Fruit fly (Drosophila melanogaster) whole organism, wandering third instar larva: ENCODE results near the gene CG42245.

Experiments used
- Abd-B ChIP-seq: fragments of >200 bp; optimal IDR thresholded peaks from 2 replicates; lab custom pipeline; 2017; ENCODE audit warnings: missing biosample characterization, missing genetic modification characterization
- CG32264 ChIP-seq: fragments of 200-800 bp; sonication (Bioruptor generic); optimal IDR thresholded peaks from 2 replicates; lab custom pipeline; 2016; ENCODE audit warnings: missing biosample characterization, missing genetic modification characterization
- CG9705 ChIP-seq: fragments of 200-800 bp; sonication (Bioruptor generic); optimal IDR thresholded peaks from 2 replicates; lab custom pipeline; 2018; ENCODE audit warnings: missing biosample characterization, mild to moderate bottlenecking, missing genetic modification characterization
- CrebA ChIP-seq: fragments of 200-800 bp; sonication (Bioruptor generic); optimal IDR thresholded peaks from 2 replicates; lab custom pipeline; 2016; ENCODE audit warnings: missing biosample characterization, mild to moderate bottlenecking, missing genetic modification characterization, borderline replicate concordance
- Dfd ChIP-seq: fragments of >200 bp; optimal IDR thresholded peaks from 2 replicates; lab custom pipeline; 2017; ENCODE audit warnings: missing biosample characterization, missing genetic modification characterization
- Dif ChIP-seq: fragments of 200-275, 200-300 bp; sonication (Bioruptor generic); optimal IDR thresholded peaks from 2 replicates; lab custom pipeline; 2018; ENCODE audit warnings: missing biosample characterization, missing genetic modification characterization; ENCODE audit not compliant: partially characterized antibody
- GATAd ChIP-seq: sonication (Bioruptor generic); optimal IDR thresholded peaks from 2 replicates; lab custom pipeline; 2016; ENCODE audit warnings: missing biosample characterization, missing genetic modification characterization
- HLH106 ChIP-seq: fragments of 200-800 bp; optimal IDR thresholded peaks from 3 replicates; lab custom pipeline; 2019; ENCODE audit warnings: missing biosample characterization, mild to moderate bottlenecking, missing genetic modification characterization, moderate library complexity
- Hnf4 ChIP-seq: fragments of 200-800 bp; sonication (Bioruptor generic); optimal IDR thresholded peaks from 2 replicates; lab custom pipeline; 2016; ENCODE audit warnings: missing biosample characterization, mild to moderate bottlenecking, missing genetic modification characterization
- Hr78 ChIP-seq: fragments of >200 bp; optimal IDR thresholded peaks from 2 replicates; lab custom pipeline; 2017; ENCODE audit warnings: missing biosample characterization, missing genetic modification characterization
- Hr83 ChIP-seq: fragments of 200-300 bp; sonication (Bioruptor generic); optimal IDR thresholded peaks from 2 replicates; lab custom pipeline; 2016; ENCODE audit warnings: missing biosample characterization, mild to moderate bottlenecking, missing genetic modification characterization, moderate library complexity; ENCODE audit not compliant: poor library complexity, severe bottlenecking
- Jra ChIP-seq: sonication (Bioruptor generic); optimal IDR thresholded peaks from 2 replicates; lab custom pipeline; 2016; ENCODE audit warnings: missing biosample characterization, missing genetic modification characterization
- Mio ChIP-seq: sonication (Bioruptor generic); optimal IDR thresholded peaks from 2 replicates; lab custom pipeline; 2016; ENCODE audit warnings: missing biosample characterization, missing genetic modification characterization
- Myc ChIP-seq: fragments of >200 bp; optimal IDR thresholded peaks from 2 replicates; lab custom pipeline; 2017
- N ChIP-seq: fragments of >200 bp; optimal IDR thresholded peaks from 2 replicates; lab custom pipeline; 2018; ENCODE audit warnings: missing biosample characterization, missing external identifiers, missing genetic modification characterization
- OdsH ChIP-seq: fragments of 200-800 bp; sonication (Bioruptor generic); optimal IDR thresholded peaks from 2 replicates; lab custom pipeline; 2016; ENCODE audit warnings: missing biosample characterization, mild to moderate bottlenecking, missing genetic modification characterization
- Rel ChIP-seq, 2 experiments: fragments of 200-800 bp; sonication (Bioruptor generic) in 1 of 2; optimal IDR thresholded peaks; 2 replicates in 1 of 2; 3 replicates in 1 of 2; lab custom pipeline; 2016 to 2019; ENCODE audit warnings: mild to moderate bottlenecking in 2 of 2, missing biosample characterization in 2 of 2, missing genetic modification characterization in 2 of 2, moderate library complexity in 1 of 2
- Sp1 ChIP-seq: fragments of 200-800 bp; sonication (Bioruptor generic); optimal IDR thresholded peaks from 3 replicates; lab custom pipeline; 2019; ENCODE audit warnings: missing biosample characterization, mild to moderate bottlenecking, missing genetic modification characterization, moderate library complexity
- Vsx2 ChIP-seq: fragments of 200-300, 225-300 bp; sonication (Bioruptor generic); optimal IDR thresholded peaks from 2 replicates; lab custom pipeline; 2018; ENCODE audit warnings: missing biosample characterization, missing genetic modification characterization; ENCODE audit not compliant: partially characterized antibody
- br ChIP-seq: fragments of 200-800 bp; sonication (Bioruptor generic); optimal IDR thresholded peaks from 2 replicates; lab custom pipeline; 2016; ENCODE audit warnings: missing biosample characterization, missing genetic modification characterization
- brk ChIP-seq: fragments of 200-800 bp; sonication (Bioruptor generic); optimal IDR thresholded peaks from 2 replicates; lab custom pipeline; 2016; ENCODE audit warnings: missing biosample characterization, mild to moderate bottlenecking, missing genetic modification characterization
- dl ChIP-seq, 2 experiments: fragments of 175-275, 200-275 bp in 1 of 2; fragments of 200-275 bp in 1 of 2; sonication (Bioruptor generic); optimal IDR thresholded peaks; lab custom pipeline; 2018; ENCODE audit warnings: mild to moderate bottlenecking in 2 of 2, missing biosample characterization in 2 of 2, missing genetic modification characterization in 2 of 2, moderate library complexity in 2 of 2; ENCODE audit not compliant: partially characterized antibody in 2 of 2, insufficient read depth in 1 of 2
- dmrt93B ChIP-seq: fragments of 200-800 bp; sonication (Bioruptor generic); optimal IDR thresholded peaks from 2 replicates; lab custom pipeline; 2018; ENCODE audit warnings: missing biosample characterization, mild to moderate bottlenecking, missing genetic modification characterization
- dsf ChIP-seq: sonication (Bioruptor generic); optimal IDR thresholded peaks from 2 replicates; lab custom pipeline; 2016; ENCODE audit warnings: missing biosample characterization, missing genetic modification characterization, borderline replicate concordance
- ey ChIP-seq: fragments of 200-800 bp; sonication (Bioruptor generic); optimal IDR thresholded peaks from 2 replicates; lab custom pipeline; 2016; ENCODE audit warnings: missing biosample characterization, missing genetic modification characterization
- foxo ChIP-seq, 2 experiments: fragments of 200-800 bp; sonication (Bioruptor generic); optimal IDR thresholded peaks; 2 replicates in 1 of 2; 3 replicates in 1 of 2; lab custom pipeline; 2016 to 2017; ENCODE audit warnings: missing biosample characterization in 2 of 2, missing genetic modification characterization in 2 of 2
- fru ChIP-seq: fragments of 200-800 bp; sonication (Bioruptor generic); optimal IDR thresholded peaks from 3 replicates; lab custom pipeline; 2016; ENCODE audit warnings: missing biosample characterization, mild to moderate bottlenecking, missing genetic modification characterization
- h ChIP-seq: fragments of 200-800 bp; sonication (Bioruptor generic); optimal IDR thresholded peaks from 3 replicates; lab custom pipeline; 2016; ENCODE audit warnings: missing biosample characterization, mild to moderate bottlenecking, missing genetic modification characterization
- jim ChIP-seq: fragments of 175-275, 200-325 bp; sonication (Bioruptor generic); optimal IDR thresholded peaks from 2 replicates; lab custom pipeline; 2016; ENCODE audit warnings: missing biosample characterization, mild to moderate bottlenecking, missing genetic modification characterization
- lola ChIP-seq: fragments of >200 bp; optimal IDR thresholded peaks from 2 replicates; lab custom pipeline; 2017; ENCODE audit warnings: missing biosample characterization, missing genetic modification characterization
- pan ChIP-seq: fragments of >200 bp; optimal IDR thresholded peaks from 2 replicates; lab custom pipeline; 2017
- psq ChIP-seq: fragments of 200-800 bp; sonication (Bioruptor generic); optimal IDR thresholded peaks from 3 replicates; lab custom pipeline; 2017; ENCODE audit warnings: missing biosample characterization, mild to moderate bottlenecking, missing genetic modification characterization, moderate library complexity
- rgr ChIP-seq: fragments of 200-800 bp; sonication (Bioruptor generic); optimal IDR thresholded peaks from 3 replicates; lab custom pipeline; 2016; ENCODE audit warnings: missing biosample characterization, mild to moderate bottlenecking, missing genetic modification characterization
- sage ChIP-seq: fragments of 200-800 bp; sonication (Bioruptor generic); optimal IDR thresholded peaks from 2 replicates; lab custom pipeline; 2016; ENCODE audit warnings: missing biosample characterization, mild to moderate bottlenecking, missing genetic modification characterization
- sv ChIP-seq: fragments of 200-800 bp; sonication (Bioruptor generic); optimal IDR thresholded peaks from 3 replicates; lab custom pipeline; 2016; ENCODE audit warnings: missing biosample characterization, missing genetic modification characterization
- tai ChIP-seq: sonication (Bioruptor generic); optimal IDR thresholded peaks from 2 replicates; lab custom pipeline; 2016; ENCODE audit warnings: missing biosample characterization, missing genetic modification characterization
- usp ChIP-seq: fragments of >200 bp; optimal IDR thresholded peaks from 2 replicates; lab custom pipeline; 2017; ENCODE audit warnings: missing biosample characterization, missing genetic modification characterization
- woc ChIP-seq: sonication (Bioruptor generic); optimal IDR thresholded peaks from 2 replicates; lab custom pipeline; 2016; ENCODE audit warnings: missing biosample characterization, mild to moderate bottlenecking, missing genetic modification characterization

Gene CG42245

DNA sequence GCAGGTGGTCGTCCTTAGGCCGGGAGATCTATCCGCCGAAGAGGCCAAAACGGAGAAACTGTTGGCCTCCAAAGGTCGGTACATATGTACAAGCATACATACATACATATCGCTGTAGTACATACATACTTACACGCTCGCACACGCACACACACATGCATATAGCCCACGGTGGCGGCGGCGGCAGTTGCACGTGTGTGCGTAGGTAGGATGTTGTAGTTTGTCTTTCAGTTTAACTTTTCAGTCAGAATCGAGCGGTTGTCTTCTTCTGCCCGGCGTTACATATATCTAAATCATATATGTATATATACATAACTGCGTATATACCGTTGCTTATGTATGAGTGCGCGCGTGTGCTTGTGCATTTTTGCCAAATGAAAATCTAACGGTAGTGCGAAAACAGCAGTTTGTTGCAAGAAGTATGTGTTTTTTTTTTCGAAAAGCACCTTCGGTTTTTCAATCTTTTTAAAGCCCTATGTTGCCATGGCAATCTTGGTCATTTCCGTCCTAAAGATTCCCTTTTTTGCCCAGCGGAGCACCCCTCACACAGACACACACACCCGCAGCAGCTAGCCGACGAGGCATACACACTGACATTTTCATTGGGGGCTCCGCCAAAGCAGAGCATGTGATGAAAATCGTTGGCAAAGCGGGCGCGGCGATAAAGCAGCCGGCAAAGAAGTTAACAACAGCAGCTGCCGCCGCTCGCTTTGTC lies 690 bp downstream of the CG42245 start:
- TF ChIP-seq CG32264 (GFP tag; lab: Kevin White, UChicago) = no peak
- no peak for TF ChIP-seq Mio (GFP tag; lab: Kevin White, UChicago)

DNA sequence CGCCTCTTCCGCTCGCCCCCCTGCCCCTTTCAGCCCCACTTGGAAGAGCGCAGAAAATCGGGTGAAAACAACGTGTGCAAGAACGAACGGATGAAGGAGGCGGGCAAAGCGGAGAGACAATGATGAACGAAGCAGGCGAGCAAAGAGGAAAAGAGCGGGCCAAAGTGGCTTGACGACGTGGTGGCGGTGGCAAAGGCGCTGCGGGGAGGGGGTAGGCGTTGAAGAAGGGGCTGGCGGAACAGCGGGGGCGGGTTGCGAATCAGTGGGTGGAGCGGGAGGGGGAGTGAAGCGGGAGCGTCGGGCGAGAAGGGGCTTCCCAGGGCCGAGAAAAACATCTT lies 1.2 kb downstream of the CG42245 start:
- TF ChIP-seq psq (GFP tag; lab: Kevin White, UChicago) (peak; percentile 100), Rel (GFP tag; optimal IDR thresholded peaks at IDR 0.05; lab: Kevin White, UChicago) (no peak), Rel (tag; optimal IDR thresholded peaks at IDR 0.05; lab: Kevin White, UChicago) (peak; percentile 99), h (GFP tag; lab: Kevin White, UChicago) (peak; percentile 27), Vsx2 (GFP tag; lab: Kevin White, UChicago) (no peak), dsf (GFP tag; lab: Kevin White, UChicago) (no peak), Hr78 (GFP tag; lab: Kevin White, UChicago) (no peak), dl (GFP tag; optimal IDR thresholded peaks at IDR 0.05; lab: Kevin White, UChicago; ENCODE audit: insufficient read depth in 1 of 2, partially characterized antibody in 2 of 2) (peak in 1 of 2 experiments; percentile 19)

DNA sequence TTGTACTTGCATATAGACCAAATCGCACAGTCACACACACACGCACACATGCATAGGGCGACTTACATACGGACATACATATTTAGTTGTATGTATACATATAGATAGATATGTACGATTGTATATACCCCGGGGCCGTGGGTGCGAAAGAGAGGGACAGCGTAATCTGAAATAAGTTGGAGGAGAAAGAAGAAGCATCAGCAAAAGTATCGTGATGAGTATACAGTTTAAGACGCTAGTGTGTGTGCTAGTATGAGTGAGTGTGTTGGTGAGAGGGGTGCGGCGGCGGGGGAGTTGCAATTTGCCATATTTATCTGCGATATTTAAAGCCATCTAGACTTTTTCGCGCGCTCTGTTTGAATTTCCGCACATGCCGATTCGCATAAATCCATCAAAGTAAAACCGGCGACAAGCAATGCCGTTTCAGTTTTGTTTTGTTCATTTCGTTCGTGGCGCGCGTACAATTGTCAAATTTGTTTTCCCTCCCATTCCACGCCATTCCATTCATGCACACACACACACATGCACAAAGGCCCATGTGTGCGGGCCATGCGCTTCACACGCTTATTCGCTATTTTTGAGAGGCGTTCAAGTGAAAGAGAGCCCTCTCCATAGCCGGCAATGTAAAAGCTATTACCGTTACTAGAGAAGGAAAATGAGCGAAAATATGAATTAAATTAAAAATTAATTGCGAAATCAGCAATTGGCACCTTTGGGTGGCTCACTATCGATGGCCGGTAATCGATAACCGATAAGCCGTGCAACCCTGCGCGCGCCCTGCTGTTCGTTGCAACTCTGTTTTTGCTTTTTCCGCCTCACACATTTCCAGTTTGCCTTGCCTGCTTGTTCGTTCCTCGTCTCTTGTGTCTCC lies 3.6 kb downstream of the CG42245 start:
- TF ChIP-seq dl (GFP tag; optimal IDR thresholded peaks at IDR 0.05; lab: Kevin White, UChicago; ENCODE audit: insufficient read depth in 1 of 2, partially characterized antibody in 2 of 2) (no peak), sv (GFP tag; lab: Kevin White, UChicago) (peak; percentile 75), Vsx2 (GFP tag; lab: Kevin White, UChicago) (no peak), Jra (GFP tag; lab: Kevin White, UChicago) (peak; percentile 26), sage (GFP tag; lab: Kevin White, UChicago) (peak; percentile 35), GATAd (GFP tag; lab: Kevin White, UChicago) (no peak), br (GFP tag; lab: Kevin White, UChicago) (peak; percentile 89), CrebA (GFP tag; lab: Kevin White, UChicago) (no peak), Hnf4 (peak; percentile 76), Sp1 (GFP tag; lab: Kevin White, UChicago) (peak; percentile 85), N (GFP tag; lab: Kevin White, UChicago) (peak; percentile 38), psq (GFP tag; lab: Kevin White, UChicago) (peak; percentile 99), jim (GFP tag; lab: Kevin White, UChicago) (no peak), CG32264 (GFP tag; lab: Kevin White, UChicago) (peak; percentile 45), h (GFP tag; lab: Kevin White, UChicago) (peak; percentile 88), ey (GFP tag; lab: Kevin White, UChicago) (peak; percentile 64), rgr (GFP tag; lab: Kevin White, UChicago) (peak; percentile 93), Dif (GFP tag; lab: Kevin White, UChicago) (peak; percentile 72), Dfd (GFP tag; lab: Kevin White, UChicago) (no peak), Mio (GFP tag; lab: Kevin White, UChicago) (peak; percentile 16), brk (peak; percentile 40), Myc (peak; percentile 62), Hr78 (GFP tag; lab: Kevin White, UChicago) (no peak), usp (GFP tag; lab: Kevin White, UChicago) (no peak), CG9705 (peak; percentile 86), lola (no peak), dsf (GFP tag; lab: Kevin White, UChicago) (no peak), fru (GFP tag; lab: Kevin White, UChicago) (peak; percentile 80), Abd-B (GFP tag; lab: Kevin White, UChicago) (no peak), pan (lab: Kevin White, UChicago) (no peak), OdsH (GFP tag; lab: Kevin White, UChicago) (peak; percentile 75), foxo (GFP tag; optimal IDR thresholded peaks at IDR 0.05; lab: Kevin White, UChicago) (peak; percentile 66 to 74), Rel (GFP tag; optimal IDR thresholded peaks at IDR 0.05; lab: Kevin White, UChicago) (peak; percentile 68), Rel (tag; optimal IDR thresholded peaks at IDR 0.05; lab: Kevin White, UChicago) (peak; percentile 11), dmrt93B (GFP tag; lab: Kevin White, UChicago) (peak; percentile 83), Hr83 (GFP tag; lab: Kevin White, UChicago) (peak; percentile 78), woc (peak; percentile 44), tai (GFP tag; lab: Kevin White, UChicago) (no peak), HLH106 (tag; lab: Kevin White, UChicago) (peak; percentile 72)
